Fruit fly (Drosophila melanogaster) whole organism, embryonic: ENCODE measurements around the gene ara.

Experiments
- Atf6 ChIP-seq: fragments of 200-800 bp; sonication (Bioruptor generic); IDR thresholded peaks from 2 replicates; pipeline ENCODE4 v1.3.6; 2022; ENCODE audit warnings: missing biosample characterization, missing genetic modification characterization
- B-H1 ChIP-seq: fragments of 200-800 bp; sonication (Bioruptor generic); IDR thresholded peaks from 3 replicates; pipeline ENCODE4 v1.3.6; 2022; ENCODE audit warnings: missing biosample characterization, missing genetic modification characterization
- CG13296 ChIP-seq: fragments of 200-800 bp; sonication (Bioruptor generic); optimal IDR thresholded peaks from 3 replicates; lab custom pipeline; 2018; ENCODE audit warnings: missing biosample characterization, mild to moderate bottlenecking, missing genetic modification characterization
- CG3995 ChIP-seq: fragments of 200-800 bp; sonication (Bioruptor generic); optimal IDR thresholded peaks from 3 replicates; lab custom pipeline; 2016; ENCODE audit warnings: missing biosample characterization, missing genetic modification characterization
- CG9797 ChIP-seq: fragments of 200-800 bp; sonication (Bioruptor generic); optimal IDR thresholded peaks from 3 replicates; lab custom pipeline; 2018; ENCODE audit warnings: missing biosample characterization, mild to moderate bottlenecking, missing genetic modification characterization
- lov ChIP-seq, 2 experiments: fragments of 200-800 bp in 1 of 2; fragments of >200 bp in 1 of 2; sonication (Bioruptor generic) in 1 of 2; IDR thresholded peaks in 1 of 2; optimal IDR thresholded peaks in 1 of 2; 2 replicates in 1 of 2; 3 replicates in 1 of 2; pipeline versions ENCODE4 v1.3.6 to Lab custom; 2017 to 2022; ENCODE audit warnings: missing biosample characterization in 1 of 2, missing genetic modification characterization in 1 of 2
- pum ChIP-seq: fragments of 200-800 bp; sonication (Bioruptor generic); optimal IDR thresholded peaks from 2 replicates; lab custom pipeline; 2016; ENCODE audit warnings: missing biosample characterization, missing genetic modification characterization
- zen ChIP-seq: fragments of 200-800 bp; sonication (Bioruptor generic); optimal IDR thresholded peaks from 3 replicates; lab custom pipeline; 2018; ENCODE audit warnings: missing biosample characterization, mild to moderate bottlenecking, missing genetic modification characterization, moderate library complexity

- TF ChIP-seq CG9797 (GFP tag; lab: Kevin White, UChicago) (no peak), Atf6 (GFP tag; lab: Robert Waterston, UW) (no peak), CG3995 (GFP tag; lab: Kevin White, UChicago) (no peak), pum (GFP tag; lab: Kevin White, UChicago) (no peak), lov (optimal IDR thresholded peaks at IDR 0.05; lab: Kevin White, UChicago) (no peak), lov (GFP tag; IDR thresholded peaks at IDR 0.05; lab: Robert Waterston, UW) (no peak), CG13296 (GFP tag; lab: Kevin White, UChicago) (no peak), B-H1 (GFP tag; lab: Robert Waterston, UW) (no peak), zen (no peak)
Observed at dm6 chr3L:12590709-12591108, 10.2 kb downstream of the ara start.
